Worm (Caenorhabditis elegans): ENCODE data around the gene H28G03.2.
A peak's percentile ranks its signal among the peaks of the same experiment; 100 is the strongest.

H28G03.2 gene

DNA sequence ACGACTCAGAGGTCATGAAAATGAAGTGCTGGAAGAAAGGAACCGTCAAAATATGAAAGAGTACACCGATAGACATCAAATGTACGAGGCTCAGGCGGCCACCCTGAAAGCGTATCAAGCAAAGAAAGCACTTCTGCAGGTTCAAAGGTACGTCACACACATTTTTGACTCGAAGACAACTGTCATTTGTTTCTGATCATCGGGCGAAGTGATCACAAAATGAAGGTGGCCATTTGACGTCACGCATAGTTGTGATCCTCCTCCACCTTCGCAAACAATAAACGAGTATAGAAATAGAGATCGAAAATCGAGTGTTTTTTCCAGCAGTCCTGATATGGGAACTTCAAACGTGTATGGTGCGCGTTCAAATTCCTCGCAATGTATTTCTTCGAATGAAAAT lies 6.3 kb upstream of the H28G03.2 start:
- TF ChIP-seq ceh-62 (tag; optimal IDR thresholded peaks at IDR 0.05) (no peak), hlh-11 (tag; optimal IDR thresholded peaks at IDR 0.05) (no peak), T26A8.4 (GFP tag; IDR thresholded peaks at IDR 0.05) (no peak), dve-1 (tag; optimal IDR thresholded peaks at IDR 0.05; ENCODE audit: insufficient read depth) (no peak)

ce11 chrX:5199825-5200373 lies 5.7 kb upstream of the H28G03.2 start:
- TF ChIP-seq F49E8.2 (tag; optimal IDR thresholded peaks at IDR 0.05; ENCODE audit: borderline replicate concordance) (no peak), unc-62 (GFP tag; optimal IDR thresholded peaks at IDR 0.05 in 1 of 2) (peak in 1 of 2 experiments; percentile 60), unc-62 (tag; optimal IDR thresholded peaks at IDR 0.05) (no peak), lin-1 (GFP tag; IDR thresholded peaks at IDR 0.05) (no peak), spr-1 (tag; optimal IDR thresholded peaks at IDR 0.05) (no peak), daf-16 (GFP tag; optimal IDR thresholded peaks at IDR 0.05) (peak in 1 of 2 experiments; percentile 95), daf-16 (tag; optimal IDR thresholded peaks at IDR 0.05) (no peak), lin-13 (GFP tag; optimal IDR thresholded peaks at IDR 0.05) (no peak), hlh-11 (tag; optimal IDR thresholded peaks at IDR 0.05) (peak; percentile 12), ceh-20 (GFP tag; IDR thresholded peaks at IDR 0.05) (no peak), pqm-1 (tag; optimal IDR thresholded peaks at IDR 0.05) (no peak), ztf-7 (tag; optimal IDR thresholded peaks at IDR 0.05) (no peak), nhr-11 (tag; optimal IDR thresholded peaks at IDR 0.05) (peak; percentile 80), lin-38 (GFP tag; IDR thresholded peaks at IDR 0.05) (no peak), fkh-10 (GFP tag; optimal IDR thresholded peaks at IDR 0.05) (no peak)

ce11 chrX:5201860-5202259 lies 3.7 kb upstream of the H28G03.2 start:
- TF ChIP-seq T20F7.1 (GFP tag; optimal IDR thresholded peaks at IDR 0.05) (no peak), dpl-1 (GFP tag; optimal IDR thresholded peaks at IDR 0.05) (no peak), jun-1 (tag; optimal IDR thresholded peaks at IDR 0.05) (no peak), ceh-20 (GFP tag; IDR thresholded peaks at IDR 0.05) (no peak), nhr-237 (tag; optimal IDR thresholded peaks at IDR 0.05) (no peak), ceh-44 (GFP tag; IDR thresholded peaks at IDR 0.05) (no peak), daf-16 (GFP tag; optimal IDR thresholded peaks at IDR 0.05) (peak in 1 of 2 experiments; percentile 95), daf-16 (tag; optimal IDR thresholded peaks at IDR 0.05) (no peak), nhr-76 (tag; optimal IDR thresholded peaks at IDR 0.05) (no peak), gei-8 (GFP tag; optimal IDR thresholded peaks at IDR 0.05) (no peak), ces-1 (GFP tag; optimal IDR thresholded peaks at IDR 0.05) (no peak), zag-1 (tag; optimal IDR thresholded peaks at IDR 0.05) (no peak), nhr-11 (tag; optimal IDR thresholded peaks at IDR 0.05) (peak; percentile 21), tra-1 (GFP tag; IDR thresholded peaks at IDR 0.05) (no peak)

ce11 chrX:5202399-5202798 lies 3.2 kb upstream of the H28G03.2 start:
- no peak for TF ChIP-seq hif-1 (tag; optimal IDR thresholded peaks at IDR 0.05)
- TF ChIP-seq nhr-48 (tag; optimal IDR thresholded peaks at IDR 0.05) = no peak
- no peak for TF ChIP-seq lin-38 (GFP tag; IDR thresholded peaks at IDR 0.05)
- TF ChIP-seq fos-1 (tag; optimal IDR thresholded peaks at IDR 0.05) = no peak
- no peak for TF ChIP-seq ces-1 (GFP tag; optimal IDR thresholded peaks at IDR 0.05)
- no peak for TF ChIP-seq unc-39 (tag; optimal IDR thresholded peaks at IDR 0.05)
- TF ChIP-seq lin-15B (tag; optimal IDR thresholded peaks at IDR 0.05) = no peak
- TF ChIP-seq zfp-3 (GFP tag; conservative IDR thresholded peaks at IDR 0.05) = no peak
- no peak for TF ChIP-seq F26F4.8 (GFP tag; conservative IDR thresholded peaks at IDR 0.05)
- no peak for TF ChIP-seq spr-3 (GFP tag; optimal IDR thresholded peaks at IDR 0.05)
- TF ChIP-seq dmd-6 (GFP tag; IDR thresholded peaks at IDR 0.05) = 0 out of 2 replicates have a peak, but pooled peaks have one; percentile 15
- TF ChIP-seq daf-16 (GFP tag; optimal IDR thresholded peaks at IDR 0.05) = no peak
- TF ChIP-seq daf-16 (tag; optimal IDR thresholded peaks at IDR 0.05) = no peak
- peak; percentile 12 for TF ChIP-seq nhr-28 (tag; optimal IDR thresholded peaks at IDR 0.05)
- peak; percentile 69 for TF ChIP-seq pqm-1 (tag; optimal IDR thresholded peaks at IDR 0.05)
- no peak for TF ChIP-seq spr-1 (tag; optimal IDR thresholded peaks at IDR 0.05)
- TF ChIP-seq attf-4 (tag; optimal IDR thresholded peaks at IDR 0.05) = no peak
- no peak for TF ChIP-seq ceh-44 (GFP tag; IDR thresholded peaks at IDR 0.05)
- TF ChIP-seq zfp-2 (tag; optimal IDR thresholded peaks at IDR 0.05) = no peak
- no peak for TF ChIP-seq lin-39 (tag; optimal IDR thresholded peaks at IDR 0.05)
- TF ChIP-seq ceh-82 (tag; optimal IDR thresholded peaks at IDR 0.05) = no peak
- TF ChIP-seq nhr-111 (GFP tag; optimal IDR thresholded peaks at IDR 0.05) = no peak
- TF ChIP-seq arid-1 (GFP tag; conservative IDR thresholded peaks at IDR 0.05) = no peak
- TF ChIP-seq mdl-1 (tag; optimal IDR thresholded peaks at IDR 0.05) = no peak

Data from whole organism, L4 larva.